Fruit fly (Drosophila melanogaster) whole organism, prepupa: ENCODE data around the gene CG43116.

Experiments used
- CG11762 ChIP-seq: fragments of 200-800 bp; sonication (Bioruptor generic); optimal IDR thresholded peaks from 3 replicates; lab custom pipeline; 2016; ENCODE audit warnings: missing biosample characterization, missing genetic modification characterization; ENCODE audit not compliant: insufficient read depth
- CG3032 ChIP-seq: fragments of 200-800 bp; optimal IDR thresholded peaks from 2 replicates; lab custom pipeline; 2019; ENCODE audit warnings: missing biosample characterization, mild to moderate bottlenecking, missing genetic modification characterization, moderate library complexity
- CG4318 ChIP-seq: fragments of 200-800 bp; sonication (Bioruptor generic); optimal IDR thresholded peaks from 3 replicates; lab custom pipeline; 2017; ENCODE audit warnings: missing biosample characterization, mild to moderate bottlenecking, missing genetic modification characterization
- CG6792 ChIP-seq: fragments of 200-800 bp; sonication (Bioruptor generic); optimal IDR thresholded peaks from 3 replicates; lab custom pipeline; 2016; ENCODE audit warnings: missing biosample characterization, missing genetic modification characterization
- CG6854 ChIP-seq: fragments of 200-800 bp; sonication (Bioruptor generic); optimal IDR thresholded peaks from 2 replicates; lab custom pipeline; 2017; ENCODE audit warnings: missing biosample characterization, mild to moderate bottlenecking, missing genetic modification characterization
- Ets96B ChIP-seq: fragments of 200-800 bp; optimal IDR thresholded peaks from 2 replicates; lab custom pipeline; 2019; ENCODE audit warnings: missing biosample characterization, mild to moderate bottlenecking, missing genetic modification characterization, moderate library complexity
- Hr38 ChIP-seq: sonication (Bioruptor generic); optimal IDR thresholded peaks from 2 replicates; lab custom pipeline; 2016; ENCODE audit warnings: missing biosample characterization, missing genetic modification characterization
- Hr39 ChIP-seq: fragments of 200-800 bp; sonication (Bioruptor generic); optimal IDR thresholded peaks from 2 replicates; lab custom pipeline; 2016; ENCODE audit warnings: missing biosample characterization, missing genetic modification characterization
- Hr4 ChIP-seq: fragments of 200-800 bp; sonication (Bioruptor generic); optimal IDR thresholded peaks from 3 replicates; lab custom pipeline; 2016; ENCODE audit warnings: missing biosample characterization, missing genetic modification characterization
- Smox ChIP-seq: fragments of 200-800 bp; sonication (Bioruptor generic); optimal IDR thresholded peaks from 3 replicates; lab custom pipeline; 2016; ENCODE audit warnings: missing biosample characterization, missing genetic modification characterization
- Sox102F ChIP-seq: fragments of 200-800 bp; sonication (Bioruptor generic); optimal IDR thresholded peaks from 2 replicates; lab custom pipeline; 2016; ENCODE audit warnings: missing biosample characterization, mild to moderate bottlenecking, missing genetic modification characterization
- cyc ChIP-seq: fragments of 200-800 bp; sonication (Bioruptor generic); optimal IDR thresholded peaks from 3 replicates; lab custom pipeline; 2016; ENCODE audit warnings: missing biosample characterization, missing genetic modification characterization
- dsx ChIP-seq: fragments of 200-800 bp; optimal IDR thresholded peaks from 3 replicates; lab custom pipeline; 2019; ENCODE audit warnings: missing biosample characterization, mild to moderate bottlenecking, missing genetic modification characterization, moderate library complexity; ENCODE audit not compliant: poor library complexity, severe bottlenecking
- spab ChIP-seq: fragments of 200-800 bp; sonication (Bioruptor generic); optimal IDR thresholded peaks from 2 replicates; lab custom pipeline; 2017; ENCODE audit warnings: missing biosample characterization, mild to moderate bottlenecking, missing genetic modification characterization, missing genetic modification reagents

dm6 chr3R:26008892-26009539 is 12.2 kb upstream of the CG43116 start:
- peak; percentile 99 for TF ChIP-seq Ets96B (tag; lab: Kevin White, UChicago)
- peak; percentile 98 for TF ChIP-seq Hr39 (GFP tag; lab: Kevin White, UChicago)
- TF ChIP-seq CG6854, result peak; percentile 82
- peak; percentile 98 for TF ChIP-seq Hr4
- TF ChIP-seq CG11762, result peak; percentile 96
- TF ChIP-seq spab (GFP tag; lab: Kevin White, UChicago), result peak; percentile 98
- TF ChIP-seq Hr38, result no peak
- TF ChIP-seq CG4318 (GFP tag; lab: Kevin White, UChicago), result peak; percentile 93
- peak; percentile 97 for TF ChIP-seq dsx
- TF ChIP-seq CG6792, result peak; percentile 97
- peak; percentile 97 for TF ChIP-seq cyc (GFP tag; lab: Kevin White, UChicago)
- peak; percentile 98 for TF ChIP-seq CG3032 (tag; lab: Kevin White, UChicago)
- TF ChIP-seq Smox (GFP tag; lab: Kevin White, UChicago), result peak; percentile 97
- peak; percentile 98 for TF ChIP-seq Sox102F (GFP tag; lab: Kevin White, UChicago)
